Worm (Caenorhabditis elegans) whole organism, L4/young adult: ENCODE results near the gene C34F11.8.

ENCODE experiments used
- W03F9.2 ChIP-seq: fragments of 150-350 bp; optimal IDR thresholded peaks from 2 replicates; lab custom pipeline; 2014; ENCODE audit warnings: missing biosample characterization, missing genetic modification characterization
- dao-5 ChIP-seq: sonication (generic microtip); optimal IDR thresholded peaks from 2 replicates; lab custom pipeline; 2016; ENCODE audit warnings: missing genotype, missing genetic modification characterization, moderate library complexity, missing compliant biosample characterization
- him-1 ChIP-seq: sonication (generic microtip); optimal IDR thresholded peaks from 2 replicates; lab custom pipeline; 2016; ENCODE audit warnings: missing genotype, missing genetic modification reagents, missing genetic modification characterization, missing compliant biosample characterization

DNA sequence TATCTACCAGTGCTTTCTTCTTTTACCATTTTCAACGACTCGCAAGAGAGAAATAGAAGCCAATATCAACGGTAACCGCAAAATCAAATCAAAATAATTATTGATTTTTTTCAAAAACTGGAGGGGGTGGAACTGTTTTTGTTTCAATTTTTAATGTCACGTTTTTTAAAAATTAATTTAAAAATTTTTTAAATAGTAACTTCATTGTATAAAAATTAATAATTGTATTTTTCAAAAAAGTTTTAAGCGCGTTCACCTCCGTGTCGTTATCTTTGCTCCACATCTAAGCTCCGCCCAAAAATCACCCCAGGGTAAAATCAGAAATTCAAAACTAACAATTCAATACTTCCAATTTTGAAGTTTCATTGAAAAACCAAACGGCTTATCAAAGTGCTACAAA, 49.7 kb downstream of the C34F11.8 start, which contains the start of gene C27D6.11:
- TF ChIP-seq him-1 (tag; lab: Kevin White, UChicago): no peak
- TF ChIP-seq W03F9.2 (tag; lab: Kevin White, UChicago): no peak
- TF ChIP-seq dao-5 (tag; lab: Kevin White, UChicago): no peak
